Fruit fly (Drosophila melanogaster): ENCODE results near the gene CG5521.
A peak's percentile ranks its signal among the peaks of the same experiment; 100 is the strongest.

The CG5521 gene

DNA sequence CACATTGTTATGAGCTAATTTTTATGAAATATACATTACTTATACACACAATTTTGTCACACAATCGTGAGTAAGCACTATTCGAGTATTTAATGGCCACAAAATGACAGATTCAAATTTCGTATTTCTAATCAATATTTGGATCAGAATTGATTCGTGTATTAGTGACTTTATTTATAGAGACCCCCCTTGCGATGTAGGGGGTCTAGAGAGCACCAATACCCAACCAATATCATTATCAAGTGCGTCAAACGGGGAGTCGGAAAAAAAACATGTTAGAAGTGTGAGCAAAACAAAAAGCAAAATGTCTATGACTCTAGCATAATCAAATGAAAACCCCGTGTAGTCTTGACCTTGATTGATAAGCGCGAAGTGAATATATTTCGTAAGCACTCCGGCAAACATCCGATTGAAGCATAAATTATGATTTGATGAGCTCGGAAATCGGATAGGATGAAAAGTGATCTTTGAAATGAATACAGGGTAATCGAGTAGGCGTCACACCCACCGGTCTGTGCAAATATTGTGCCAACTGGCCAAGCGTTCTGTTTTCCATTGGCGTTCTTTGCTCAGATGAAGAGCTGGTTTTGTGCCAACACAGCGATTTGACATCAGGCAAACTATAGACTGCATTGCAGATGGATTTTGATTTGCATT lies 14.4 kb upstream of the CG5521 start:
- TF ChIP-seq CG15710 (tag; optimal IDR thresholded peaks at IDR 0.05) (no peak), CG12605 (GFP tag; IDR thresholded peaks at IDR 0.05) (no peak), CG13204 (GFP tag; optimal IDR thresholded peaks at IDR 0.05) (no peak), CG32121 (GFP tag; IDR thresholded peaks at IDR 0.05) (no peak), gl (tag; optimal IDR thresholded peaks at IDR 0.05) (no peak), CG10348 (GFP tag; IDR thresholded peaks at IDR 0.05) (no peak), CG17806 (tag; optimal IDR thresholded peaks at IDR 0.05) (no peak), Pif1B (GFP tag; optimal IDR thresholded peaks at IDR 0.05) (no peak), fd96Ca (GFP tag; IDR thresholded peaks at IDR 0.05) (no peak)

DNA sequence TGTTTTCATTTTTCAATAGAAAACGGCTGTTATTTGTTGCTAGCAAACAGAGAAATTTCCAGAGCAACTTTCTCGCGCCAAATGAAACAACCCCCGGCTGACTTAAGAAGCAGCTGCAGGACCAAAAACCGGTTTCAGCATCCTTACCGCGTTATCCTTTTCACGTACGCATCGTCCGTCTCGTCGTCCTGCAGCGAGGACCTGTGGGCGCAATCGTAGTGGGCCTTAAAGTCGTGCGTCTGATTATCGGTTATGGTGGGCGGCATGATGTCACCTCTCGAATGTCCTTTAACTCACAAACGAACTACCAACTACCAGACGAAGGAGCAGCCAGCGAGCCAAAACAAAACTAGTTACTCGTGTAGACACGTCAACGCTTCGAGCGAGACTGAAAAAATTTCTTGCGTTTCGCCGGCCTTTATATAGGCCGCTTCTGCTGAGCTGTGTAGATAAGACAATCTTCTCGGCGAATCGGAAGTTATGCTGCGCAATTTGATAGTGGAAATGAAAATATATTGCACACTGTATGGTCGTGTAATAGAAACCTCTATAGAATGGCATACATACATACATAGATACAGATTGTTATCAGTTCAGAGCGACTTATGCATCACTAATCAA lies 13.8 kb upstream of the CG5521 start:
- TF ChIP-seq Pif1A (GFP tag; optimal IDR thresholded peaks at IDR 0.05) (no peak), Snoo (tag; optimal IDR thresholded peaks at IDR 0.05) (no peak), CG15710 (tag; optimal IDR thresholded peaks at IDR 0.05) (no peak), CG17806 (tag; optimal IDR thresholded peaks at IDR 0.05) (no peak), gl (tag; optimal IDR thresholded peaks at IDR 0.05) (no peak), EcR (GFP tag; optimal IDR thresholded peaks at IDR 0.05) (no peak), rn (GFP tag; IDR thresholded peaks at IDR 0.05) (no peak), CG14655 (GFP tag; optimal IDR thresholded peaks at IDR 0.05) (no peak), CG10348 (GFP tag; IDR thresholded peaks at IDR 0.05) (no peak)

DNA sequence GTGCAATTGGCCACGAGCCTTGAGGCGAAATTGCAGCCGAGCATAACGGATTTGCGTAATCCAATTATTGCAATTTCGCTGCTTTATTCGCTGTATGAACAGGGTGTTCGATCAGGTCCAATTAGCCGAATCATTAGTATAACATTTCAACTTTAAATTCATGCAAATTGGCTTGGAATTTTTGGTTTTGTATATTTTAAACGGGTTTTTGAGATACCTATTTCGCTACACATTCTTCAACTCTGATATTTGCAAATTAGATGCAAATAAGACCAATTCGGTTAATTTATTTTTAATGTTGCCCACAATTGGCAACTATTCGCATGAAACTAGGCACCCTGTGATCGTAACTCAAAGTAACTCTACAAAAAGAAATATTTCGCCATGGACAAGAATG lies 13.3 kb upstream of the CG5521 start:
- TF ChIP-seq Ets98B (GFP tag; IDR thresholded peaks at IDR 0.05) = peak; percentile 84
- peak; percentile 91 for TF ChIP-seq CG14655 (GFP tag; optimal IDR thresholded peaks at IDR 0.05)
- TF ChIP-seq gl (tag; optimal IDR thresholded peaks at IDR 0.05) = peak; percentile 86
- peak; percentile 94 for TF ChIP-seq CG15710 (tag; optimal IDR thresholded peaks at IDR 0.05)
- no peak for TF ChIP-seq Snoo (tag; optimal IDR thresholded peaks at IDR 0.05)
- no peak for TF ChIP-seq EcR (GFP tag; optimal IDR thresholded peaks at IDR 0.05)
- TF ChIP-seq fd96Ca (GFP tag; IDR thresholded peaks at IDR 0.05) = peak; percentile 93; the same call in 2 of the 3 replicates
- TF ChIP-seq CG17806 (tag; optimal IDR thresholded peaks at IDR 0.05) = peak; percentile 97
- peak; percentile 98 for TF ChIP-seq CG9948 (tag; optimal IDR thresholded peaks at IDR 0.05)
- TF ChIP-seq CG4496 (GFP tag; IDR thresholded peaks at IDR 0.05) = peak; percentile 94
- peak; percentile 96 for TF ChIP-seq Pif1A (GFP tag; optimal IDR thresholded peaks at IDR 0.05)
- TF ChIP-seq CG8301 (tag; optimal IDR thresholded peaks at IDR 0.05) = peak; percentile 94
- TF ChIP-seq CG13204 (GFP tag; optimal IDR thresholded peaks at IDR 0.05) = peak; percentile 16
- peak; percentile 87 for TF ChIP-seq CG12605 (GFP tag; IDR thresholded peaks at IDR 0.05)
- peak; percentile 87 for TF ChIP-seq Pif1B (GFP tag; optimal IDR thresholded peaks at IDR 0.05)
- TF ChIP-seq rn (GFP tag; IDR thresholded peaks at IDR 0.05) = peak; percentile 86
- peak; percentile 96 for TF ChIP-seq CG8159 (tag; optimal IDR thresholded peaks at IDR 0.05)
- TF ChIP-seq CG32121 (GFP tag; IDR thresholded peaks at IDR 0.05) = peak; percentile 85
- TF ChIP-seq D1 (tag; optimal IDR thresholded peaks at IDR 0.05) = peak; percentile 95
- TF ChIP-seq CG34367 (tag; optimal IDR thresholded peaks at IDR 0.05) = peak; percentile 96
- peak; percentile 77 for TF ChIP-seq CG10348 (GFP tag; IDR thresholded peaks at IDR 0.05)

DNA sequence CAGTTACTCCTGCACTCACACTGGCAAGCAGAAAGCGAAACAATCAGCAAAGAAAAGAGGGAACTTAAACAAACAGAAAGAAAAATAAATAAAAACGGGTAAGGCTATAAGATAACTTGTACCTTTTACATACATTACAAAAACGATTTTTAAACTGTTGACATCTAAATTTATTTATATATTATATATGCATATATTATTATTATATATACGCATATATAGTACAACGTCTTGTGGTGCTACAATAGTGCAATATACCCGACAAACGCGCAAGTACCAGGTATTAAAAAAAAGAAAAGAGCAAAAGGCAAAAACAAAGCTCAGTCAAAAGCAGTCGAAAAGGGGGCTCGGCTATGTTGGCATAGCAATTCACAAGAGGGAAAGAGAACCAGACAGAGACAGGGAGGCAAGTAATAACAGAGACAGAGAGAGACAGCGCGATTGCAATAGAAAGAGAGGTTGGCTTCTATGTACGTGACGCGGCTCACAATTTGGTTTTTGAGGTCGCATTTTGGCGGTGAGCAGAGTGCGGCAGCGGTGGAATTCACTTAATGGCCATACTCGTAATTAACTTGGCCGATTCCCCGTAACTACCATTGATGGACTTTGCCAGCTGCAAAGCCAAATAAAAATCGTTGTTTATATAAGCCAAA lies 12.6 kb upstream of the CG5521 start:
- peak; percentile 85 for TF ChIP-seq CG13204 (GFP tag; optimal IDR thresholded peaks at IDR 0.05)
- TF ChIP-seq CG34367 (tag; optimal IDR thresholded peaks at IDR 0.05) = peak; percentile 96
- TF ChIP-seq CG15710 (tag; optimal IDR thresholded peaks at IDR 0.05) = peak; percentile 97
- peak; percentile 97 for TF ChIP-seq CG17806 (tag; optimal IDR thresholded peaks at IDR 0.05)
- peak; percentile 95 for TF ChIP-seq rn (GFP tag; IDR thresholded peaks at IDR 0.05)
- TF ChIP-seq fd96Ca (GFP tag; IDR thresholded peaks at IDR 0.05) = peak; percentile 91
- peak; percentile 94 for TF ChIP-seq D1 (tag; optimal IDR thresholded peaks at IDR 0.05)
- TF ChIP-seq EcR (GFP tag; optimal IDR thresholded peaks at IDR 0.05) = peak; percentile 86
- peak; percentile 94 for TF ChIP-seq CG32121 (GFP tag; IDR thresholded peaks at IDR 0.05)
- TF ChIP-seq Snoo (tag; optimal IDR thresholded peaks at IDR 0.05) = peak; percentile 93
- peak; percentile 96 for TF ChIP-seq CG9948 (tag; optimal IDR thresholded peaks at IDR 0.05)
- peak; percentile 86 for TF ChIP-seq CG8301 (tag; optimal IDR thresholded peaks at IDR 0.05)
- TF ChIP-seq gl (tag; optimal IDR thresholded peaks at IDR 0.05) = peak; percentile 94
- peak; percentile 92 for TF ChIP-seq Pif1B (GFP tag; optimal IDR thresholded peaks at IDR 0.05)
- peak; percentile 96 for TF ChIP-seq CG4496 (GFP tag; IDR thresholded peaks at IDR 0.05)
- TF ChIP-seq CG14655 (GFP tag; optimal IDR thresholded peaks at IDR 0.05) = peak; percentile 90
- TF ChIP-seq Ets98B (GFP tag; IDR thresholded peaks at IDR 0.05) = peak; percentile 96
- TF ChIP-seq CG12605 (GFP tag; IDR thresholded peaks at IDR 0.05) = peak; percentile 95
- TF ChIP-seq Pif1A (GFP tag; optimal IDR thresholded peaks at IDR 0.05) = peak; percentile 88
- peak; percentile 96 for TF ChIP-seq CG8159 (tag; optimal IDR thresholded peaks at IDR 0.05)
- peak; percentile 71 for TF ChIP-seq CG10348 (GFP tag; IDR thresholded peaks at IDR 0.05)

DNA sequence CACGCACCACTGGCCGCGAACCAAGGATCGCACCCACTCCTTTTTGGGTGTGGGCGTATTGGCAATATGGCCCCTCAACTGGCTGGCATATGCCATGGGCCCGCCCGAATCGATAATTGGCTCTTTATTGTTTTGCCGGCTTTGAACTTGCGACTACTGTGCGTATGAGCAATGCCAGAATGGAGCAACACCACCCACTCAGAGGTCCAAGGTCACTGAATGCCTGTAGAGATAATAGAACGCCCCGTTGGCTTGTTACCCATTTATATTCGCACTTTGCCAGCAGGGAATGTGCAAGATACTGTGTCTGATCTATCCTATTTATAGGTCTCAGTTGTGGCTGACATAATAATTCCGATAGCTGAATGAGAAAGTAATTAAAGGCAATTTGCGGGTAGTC lies 11.2 kb upstream of the CG5521 start:
- TF ChIP-seq CG10348 (GFP tag; IDR thresholded peaks at IDR 0.05) (no peak), CG8301 (tag; optimal IDR thresholded peaks at IDR 0.05) (no peak)

All from whole organism, pupa.